Fruit fly (Drosophila melanogaster) whole organism, pupa: ENCODE results near the gene CG13288.
A peak's percentile ranks its signal among the peaks of the same experiment; 100 is the strongest.

Experiments
- CG10348 ChIP-seq: fragments of 200-800 bp; sonication (Bioruptor generic); IDR thresholded peaks from 2 replicates; pipeline ENCODE4 v1.3.6; 2022; ENCODE audit warnings: missing biosample characterization, missing genetic modification characterization
- CG17806 ChIP-seq: fragments of 200-800 bp; sonication (Bioruptor generic); optimal IDR thresholded peaks from 2 replicates; lab custom pipeline; 2018; ENCODE audit warnings: missing biosample characterization, mild to moderate bottlenecking, missing genetic modification characterization, moderate library complexity
- CG32121 ChIP-seq: fragments of 200-800 bp; sonication (Bioruptor generic); IDR thresholded peaks from 2 replicates; pipeline ENCODE4 v1.3.6; 2022; ENCODE audit warnings: missing biosample characterization, missing genetic modification characterization
- CG34367 ChIP-seq: fragments of 200-800 bp; sonication (Bioruptor generic); optimal IDR thresholded peaks from 2 replicates; lab custom pipeline; 2018; ENCODE audit warnings: missing biosample characterization, mild to moderate bottlenecking, missing genetic modification characterization
- CG4496 ChIP-seq: fragments of 200-800 bp; sonication (Bioruptor generic); IDR thresholded peaks from 3 replicates; pipeline ENCODE4 v1.3.6; 2022; ENCODE audit warnings: missing biosample characterization, missing genetic modification characterization
- D1 ChIP-seq: fragments of 200-800 bp; sonication (Bioruptor generic); optimal IDR thresholded peaks from 2 replicates; lab custom pipeline; 2018; ENCODE audit warnings: missing biosample characterization, mild to moderate bottlenecking, missing genetic modification characterization, moderate library complexity
- Ets98B ChIP-seq: fragments of 200-800 bp; sonication (Bioruptor generic); IDR thresholded peaks from 2 replicates; pipeline ENCODE4 v1.3.6; 2022; ENCODE audit warnings: missing biosample characterization, missing genetic modification characterization
- Snoo ChIP-seq: fragments of 200-800 bp; sonication (Bioruptor generic); optimal IDR thresholded peaks from 3 replicates; lab custom pipeline; 2017; ENCODE audit warnings: missing biosample characterization, mild to moderate bottlenecking, missing genetic modification characterization, inconsistent platforms

Gene CG13288

dm6 chr3L:5964399-5964798 is 57.2 kb downstream of the CG13288 start:
- TF ChIP-seq Ets98B (GFP tag; lab: Robert Waterston, UW) (no peak), CG10348 (GFP tag; lab: Robert Waterston, UW) (no peak), CG17806 (tag; lab: Kevin White, UChicago) (no peak), CG4496 (peak; percentile 23; the same call in 1 of the 3 replicates), CG34367 (no peak), CG32121 (no peak), D1 (tag; lab: Kevin White, UChicago) (no peak)
- TF ChIP-seq, all 21 proteins: peak for 1

- TF ChIP-seq D1 (tag; lab: Kevin White, UChicago) (peak; percentile 8), Snoo (tag; lab: Kevin White, UChicago) (no peak)
- TF ChIP-seq, all 21 proteins: peak for 1
These were observed 59.8 kb downstream of the CG13288 start for dm6 chr3L:5966850-5967418.
